Fruit fly (Drosophila melanogaster): ENCODE data around the gene CG15365.

- TF ChIP-seq insv (optimal IDR thresholded peaks at IDR 0.05) (no peak), Myc (optimal IDR thresholded peaks at IDR 0.05) (no peak)
Observed at dm6 chrX:9043711-9044505, 23.9 kb downstream of the CG15365 start.

All from Kc167 (cell line).